Worm (Caenorhabditis elegans): ENCODE data around the gene B0403.6.

DNA sequence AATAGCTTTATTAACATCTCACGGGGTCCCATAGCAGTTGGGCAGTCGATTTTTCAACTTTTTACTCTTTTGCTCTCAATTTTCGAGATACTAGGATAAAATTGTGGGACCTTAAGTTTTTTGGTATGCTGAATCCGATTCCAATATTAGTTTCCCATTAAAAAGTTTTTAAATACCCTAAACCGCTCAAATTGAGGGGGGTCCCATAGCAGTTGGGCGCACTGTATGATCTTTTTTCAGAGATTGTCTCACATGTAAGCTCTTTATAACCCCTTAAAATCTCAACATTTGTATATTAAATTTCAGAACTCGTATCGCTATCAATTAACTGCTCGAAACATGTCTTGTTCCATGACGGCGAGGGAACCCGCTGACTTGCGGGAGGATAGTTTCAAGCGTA, 31.0 kb upstream of the B0403.6 start, which contains the start of gene C36B7.2:
- TF ChIP-seq elt-2 (tag; optimal IDR thresholded peaks at IDR 0.05) = no peak
- no peak for TF ChIP-seq lir-3 (tag; optimal IDR thresholded peaks at IDR 0.05; ENCODE audit: poor library complexity)
- TF ChIP-seq ets-5 (GFP tag; IDR thresholded peaks at IDR 0.05) = no peak
- no peak for TF ChIP-seq lin-35 (GFP tag; optimal IDR thresholded peaks at IDR 0.05)
- TF ChIP-seq alr-1 (tag; optimal IDR thresholded peaks at IDR 0.05; ENCODE audit: borderline replicate concordance) = no peak
- no peak for TF ChIP-seq ceh-82 (tag; optimal IDR thresholded peaks at IDR 0.05)
- TF ChIP-seq unc-130 (tag; optimal IDR thresholded peaks at IDR 0.05) = no peak
- TF ChIP-seq aly-2 (tag; optimal IDR thresholded peaks at IDR 0.05) = no peak
- no peak for TF ChIP-seq skn-1 (tag; optimal IDR thresholded peaks at IDR 0.05)
- no peak for TF ChIP-seq isw-1 (GFP tag; IDR thresholded peaks at IDR 0.05)

All from whole organism, L1 larva.